Fruit fly (Drosophila melanogaster) whole organism, wandering third instar larva: Measurements from ENCODE around the gene CG46465.

Experiments
- jim ChIP-seq: fragments of 175-275, 200-325 bp; sonication (Bioruptor generic); optimal IDR thresholded peaks from 2 replicates; lab custom pipeline; 2016; ENCODE audit warnings: missing biosample characterization, mild to moderate bottlenecking, missing genetic modification characterization
- rgr ChIP-seq: fragments of 200-800 bp; sonication (Bioruptor generic); optimal IDR thresholded peaks from 3 replicates; lab custom pipeline; 2016; ENCODE audit warnings: missing biosample characterization, mild to moderate bottlenecking, missing genetic modification characterization
- sv ChIP-seq: fragments of 200-800 bp; sonication (Bioruptor generic); optimal IDR thresholded peaks from 3 replicates; lab custom pipeline; 2016; ENCODE audit warnings: missing biosample characterization, missing genetic modification characterization

dm6 chr2L:18984158-18984557, 8.1 kb upstream of the CG46465 start:
- TF ChIP-seq rgr (GFP tag; lab: Kevin White, UChicago) (no peak), jim (GFP tag; lab: Kevin White, UChicago) (no peak), sv (GFP tag; lab: Kevin White, UChicago) (no peak)
